Fruit fly (Drosophila melanogaster): ENCODE measurements around the gene CG44215.
A peak's percentile ranks its signal among the peaks of the same experiment; 100 is the strongest.

Gene CG44215

DNA sequence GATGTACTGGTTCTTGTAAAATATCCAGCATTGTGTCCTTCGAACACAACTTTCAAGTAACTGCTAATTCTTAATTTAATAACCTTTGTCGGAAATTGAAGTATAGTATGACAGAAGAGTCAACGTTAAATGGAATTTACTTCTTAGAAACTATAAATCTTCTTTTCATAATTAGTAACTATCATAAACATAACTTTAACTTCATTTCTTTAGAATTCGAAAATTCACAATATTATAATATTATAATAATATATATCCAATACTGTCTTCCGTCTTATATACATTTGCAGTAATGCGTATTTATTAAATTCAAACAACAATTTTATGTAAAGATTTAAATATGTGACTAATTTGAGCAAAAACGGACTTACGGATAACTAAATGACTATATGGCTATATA, 512 bp downstream of the CG44215 start, which contains the start of gene Recs1:
Gene Recs1, minus strand, starts transcription at position 101 of the 400 bp plus-strand sequence.
- no peak for TF ChIP-seq Sox102F (GFP tag; optimal IDR thresholded peaks at IDR 0.05)
- no peak for TF ChIP-seq svp (GFP tag)
- TF ChIP-seq achi (GFP tag; optimal IDR thresholded peaks at IDR 0.05), result no peak
- TF ChIP-seq lz (GFP tag; optimal IDR thresholded peaks at IDR 0.05), result no peak
- TF ChIP-seq spab (GFP tag; optimal IDR thresholded peaks at IDR 0.05), result no peak
- TF ChIP-seq Hr39 (GFP tag; optimal IDR thresholded peaks at IDR 0.05), result no peak
- TF ChIP-seq CG8319 (GFP tag; optimal IDR thresholded peaks at IDR 0.05), result no peak
- TF ChIP-seq CG10669 (GFP tag; optimal IDR thresholded peaks at IDR 0.05), result no peak
- no peak for TF ChIP-seq CG8632 (GFP tag; optimal IDR thresholded peaks at IDR 0.05)
- TF ChIP-seq pdm3 (GFP tag; optimal IDR thresholded peaks at IDR 0.05), result no peak
- TF ChIP-seq CG4318 (GFP tag; optimal IDR thresholded peaks at IDR 0.05), result no peak
- TF ChIP-seq CG15336 (GFP tag; IDR thresholded peaks at IDR 0.05), result no peak
- TF ChIP-seq CG3032 (tag; optimal IDR thresholded peaks at IDR 0.05), result no peak
- TF ChIP-seq Ets96B (tag; optimal IDR thresholded peaks at IDR 0.05), result no peak
- TF ChIP-seq Eip78C (GFP tag), result no peak
- no peak for TF ChIP-seq acj6 (GFP tag; optimal IDR thresholded peaks at IDR 0.05)

DNA sequence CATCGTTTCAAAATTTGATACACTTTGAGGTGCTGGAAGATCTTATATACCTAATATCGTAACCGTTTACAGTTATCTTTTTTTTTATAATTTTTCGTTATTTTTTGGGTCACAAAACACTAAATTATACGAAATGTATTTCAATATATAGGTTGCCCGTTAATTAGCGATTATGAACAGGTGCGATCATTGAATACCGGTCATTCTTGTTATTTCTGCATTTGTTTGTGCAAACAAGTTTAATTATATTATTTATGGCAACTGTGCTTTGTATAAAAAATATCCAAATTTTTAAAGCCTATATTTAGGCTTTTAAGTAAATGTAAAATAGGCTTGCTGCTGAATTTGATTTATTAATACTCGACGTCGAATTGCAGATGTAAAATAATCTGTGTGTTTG, 1.7 kb downstream of the CG44215 start, which contains the start of gene CG42500:
Gene CG42500, minus strand, starts transcription at position 101 of the 400 bp plus-strand sequence.
- TF ChIP-seq net (GFP tag; optimal IDR thresholded peaks at IDR 0.05) (no peak), CG7368 (GFP tag; optimal IDR thresholded peaks at IDR 0.05) (no peak), Eip78C (GFP tag) (no peak), Hr38 (GFP tag; optimal IDR thresholded peaks at IDR 0.05) (no peak), CG6854 (GFP tag; optimal IDR thresholded peaks at IDR 0.05) (no peak), dsx (GFP tag; optimal IDR thresholded peaks at IDR 0.05; ENCODE audit: poor library complexity, severe bottlenecking) (no peak), CG6808 (GFP tag; optimal IDR thresholded peaks at IDR 0.05) (no peak), lz (GFP tag; optimal IDR thresholded peaks at IDR 0.05) (no peak), CG3919 (GFP tag; optimal IDR thresholded peaks at IDR 0.05) (no peak), CG15336 (GFP tag; IDR thresholded peaks at IDR 0.05) (no peak), Lpt (GFP tag; optimal IDR thresholded peaks at IDR 0.05) (no peak), esn (GFP tag; optimal IDR thresholded peaks at IDR 0.05) (no peak), cyc (GFP tag; optimal IDR thresholded peaks at IDR 0.05) (no peak), CG16779 (tag; optimal IDR thresholded peaks at IDR 0.05) (no peak), CG11902 (GFP tag; optimal IDR thresholded peaks at IDR 0.05) (no peak), Sox14 (GFP tag; optimal IDR thresholded peaks at IDR 0.05) (no peak)

DNA sequence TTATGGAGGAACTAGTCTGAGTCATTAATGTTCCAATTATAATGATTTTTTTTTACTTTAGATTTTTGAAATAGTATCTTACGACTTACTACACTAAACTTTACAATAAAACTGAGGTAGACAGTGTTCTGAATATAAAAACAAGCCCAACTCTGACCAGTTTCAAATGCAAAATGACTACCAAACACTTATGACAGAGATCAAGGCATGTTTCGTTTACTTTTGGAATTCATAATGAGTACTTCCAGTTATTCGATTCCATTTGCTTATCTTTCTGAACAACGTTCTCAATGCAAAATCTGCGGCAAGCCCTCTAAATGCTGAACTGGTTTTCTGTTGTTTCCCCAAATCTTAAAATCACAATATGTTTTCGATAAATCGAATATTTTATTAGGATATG, 2.4 kb downstream of the CG44215 start, which contains the start of gene CG14355:
Gene CG14355, minus strand, starts transcription at position 101 of the 400 bp plus-strand sequence.
- TF ChIP-seq CG10631 (GFP tag; optimal IDR thresholded peaks at IDR 0.05) (no peak), dac (GFP tag; optimal IDR thresholded peaks at IDR 0.05) (no peak), Sox102F (GFP tag; optimal IDR thresholded peaks at IDR 0.05) (no peak), Sox14 (GFP tag; optimal IDR thresholded peaks at IDR 0.05) (no peak)

DNA sequence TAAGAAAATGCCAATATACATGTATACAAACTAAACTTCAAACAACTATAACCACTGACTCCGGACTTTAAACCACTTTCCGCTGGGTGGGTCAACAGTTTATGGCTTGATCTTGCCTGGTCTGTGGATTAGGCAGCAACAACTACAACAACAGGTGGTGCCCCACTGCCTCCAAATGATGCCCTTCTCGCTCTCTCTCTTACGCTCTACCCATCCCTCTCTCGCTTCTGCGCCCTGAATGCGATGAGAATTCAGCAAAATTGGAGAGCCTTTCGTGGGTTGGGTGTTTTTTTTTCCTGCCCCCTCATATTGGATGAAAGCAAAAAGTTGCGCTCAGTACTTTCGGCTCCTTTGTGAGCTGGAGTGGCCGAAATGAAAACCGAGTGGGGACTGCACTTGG, 13.3 kb downstream of the CG44215 start:
- TF ChIP-seq fd85E (GFP tag; optimal IDR thresholded peaks at IDR 0.05), result no peak

DNA sequence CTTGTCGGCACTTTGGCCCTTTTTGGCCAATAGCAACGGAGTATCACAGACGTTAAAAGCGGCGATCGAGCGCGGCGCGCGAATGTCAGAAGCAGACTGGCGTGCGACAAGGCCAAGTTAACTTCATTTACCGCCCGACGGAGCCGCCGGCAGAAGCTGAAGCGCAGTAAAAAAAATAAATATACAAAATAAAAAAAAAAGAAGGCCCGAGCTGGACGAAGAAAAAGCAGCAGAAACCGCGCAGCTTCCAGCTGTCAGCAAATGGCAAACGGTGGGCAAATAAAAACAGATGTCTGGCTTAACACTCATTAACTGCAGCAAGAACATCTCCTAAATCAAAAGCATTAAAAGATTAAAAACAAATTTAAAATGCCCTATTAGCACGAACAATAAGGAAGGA, 22.3 kb downstream of the CG44215 start, which contains the start of gene CG14356:
Gene CG14356, minus strand, starts transcription at position 101 of the 400 bp plus-strand sequence.
- TF ChIP-seq CG31627 (GFP tag; optimal IDR thresholded peaks at IDR 0.05) (no peak), Eip78C (GFP tag) (peak; percentile 41)

Measured in whole organism, prepupa.